Worm (Caenorhabditis elegans): ENCODE measurements around the gene EEED8.15.

- no peak for TF ChIP-seq pha-4 (tag; optimal IDR thresholded peaks at IDR 0.05)
- TF ChIP-seq unc-62 (GFP tag; optimal IDR thresholded peaks at IDR 0.05) = no peak
- TF ChIP-seq blmp-1 (tag; optimal IDR thresholded peaks at IDR 0.05) = no peak
- no peak for TF ChIP-seq snpc-4 (tag; optimal IDR thresholded peaks at IDR 0.05)
- TF ChIP-seq sem-2 (GFP tag; optimal IDR thresholded peaks at IDR 0.05) = no peak
- no peak for TF ChIP-seq sptf-1 (tag; optimal IDR thresholded peaks at IDR 0.05)
- no peak for TF ChIP-seq nhr-237 (tag; optimal IDR thresholded peaks at IDR 0.05)
- no peak for TF ChIP-seq ztf-11 (tag; optimal IDR thresholded peaks at IDR 0.05)
Measured at ce11 chrII:5420947-5421614, 2.1 kb downstream of the EEED8.15 start, which contains the start of gene tofu-6.
